Worm (Caenorhabditis elegans) whole organism, L3 larva: Measurements from ENCODE around the gene fbxa-82.

Experiments
- R02D3.7 ChIP-seq: fragments of 150-350 bp; optimal IDR thresholded peaks from 2 replicates; lab custom pipeline; 2014; ENCODE audit warnings: missing biosample characterization, missing genetic modification characterization
- ZK546.5 ChIP-seq: sonication (generic microtip); optimal IDR thresholded peaks from 2 replicates; lab custom pipeline; 2017; ENCODE audit warnings: missing biosample characterization, missing genetic modification characterization
- aly-2 ChIP-seq: fragments of 150-350 bp; optimal IDR thresholded peaks from 2 replicates; lab custom pipeline; 2014; ENCODE audit warnings: missing biosample characterization, missing genetic modification characterization
- ama-1 ChIP-seq: fragments of 150-350 bp; optimal IDR thresholded peaks from 2 replicates; lab custom pipeline; 2018
- ceh-16 ChIP-seq: sonication (generic microtip); optimal IDR thresholded peaks from 2 replicates; lab custom pipeline; 2017; ENCODE audit warnings: missing biosample characterization, missing genetic modification characterization
- ceh-28 ChIP-seq: fragments of 150-350 bp; optimal IDR thresholded peaks from 2 replicates; lab custom pipeline; 2014; ENCODE audit warnings: missing biosample characterization, missing genetic modification reagents, missing genetic modification characterization
- ceh-82 ChIP-seq: fragments of 150-350 bp; optimal IDR thresholded peaks from 2 replicates; lab custom pipeline; 2014; ENCODE audit warnings: missing biosample characterization, missing genetic modification characterization
- ceh-9 ChIP-seq: sonication (generic microtip); optimal IDR thresholded peaks from 2 replicates; lab custom pipeline; 2018; ENCODE audit warnings: missing biosample characterization, missing genetic modification characterization
- daf-12 ChIP-seq: fragments of 150-350 bp; optimal IDR thresholded peaks from 2 replicates; lab custom pipeline; 2014; ENCODE audit warnings: missing biosample characterization, missing genetic modification reagents, missing genetic modification characterization
- egl-27 ChIP-seq: sonication (generic microtip); optimal IDR thresholded peaks from 4 replicates; lab custom pipeline; 2017; ENCODE audit warnings: missing biosample characterization, missing genetic modification reagents, missing genetic modification characterization
- egl-5 ChIP-seq: fragments of 150-350 bp; optimal IDR thresholded peaks from 2 replicates; lab custom pipeline; 2017; ENCODE audit warnings: missing biosample characterization, missing genetic modification reagents, missing genetic modification characterization, inconsistent platforms
- elt-1 ChIP-seq: fragments of 150-350 bp; optimal IDR thresholded peaks from 2 replicates; lab custom pipeline; 2014; ENCODE audit warnings: missing biosample characterization, missing genetic modification characterization
- elt-2 ChIP-seq: sonication (generic microtip); optimal IDR thresholded peaks from 2 replicates; lab custom pipeline; 2016; ENCODE audit warnings: missing genetic modification reagents, mild to moderate bottlenecking, missing genetic modification characterization, missing compliant biosample characterization
- elt-3 ChIP-seq, 3 experiments: fragments of 150-350 bp in 1 of 3; sonication (generic microtip) in 2 of 3; optimal IDR thresholded peaks; 2 replicates in 2 of 3; 4 replicates in 1 of 3; lab custom pipeline; 2014 to 2017; ENCODE audit warnings: missing biosample characterization in 3 of 3, missing genetic modification characterization in 3 of 3
- eor-1 ChIP-seq, 2 experiments: fragments of 150-350 bp; optimal IDR thresholded peaks; 2 replicates each; lab custom pipeline; 2014 to 2018; ENCODE audit warnings: missing biosample characterization in 2 of 2, missing genetic modification characterization in 2 of 2
- fkh-10 ChIP-seq: sonication (generic microtip); optimal IDR thresholded peaks from 2 replicates; lab custom pipeline; 2017; ENCODE audit warnings: missing biosample characterization, missing genetic modification reagents, missing genetic modification characterization
- fkh-2 ChIP-seq: fragments of 150-350 bp; optimal IDR thresholded peaks from 2 replicates; lab custom pipeline; 2014; ENCODE audit warnings: missing biosample characterization, missing genetic modification reagents, missing genetic modification characterization
- fos-1 ChIP-seq: fragments of 150-350 bp; optimal IDR thresholded peaks from 2 replicates; lab custom pipeline; 2014; ENCODE audit warnings: missing biosample characterization, missing genetic modification characterization
- hmg-11 ChIP-seq: sonication (generic microtip); optimal IDR thresholded peaks from 2 replicates; lab custom pipeline; 2016; ENCODE audit warnings: missing genetic modification characterization, missing compliant biosample characterization
- jun-1 ChIP-seq: fragments of 150-350 bp; optimal IDR thresholded peaks from 2 replicates; lab custom pipeline; 2014; ENCODE audit warnings: missing biosample characterization, missing genetic modification reagents, missing genetic modification characterization
- lin-15B ChIP-seq: fragments of 150-350 bp; optimal IDR thresholded peaks from 2 replicates; lab custom pipeline; 2014; ENCODE audit warnings: missing biosample characterization, missing genetic modification characterization
- lin-39 ChIP-seq: fragments of 150-350 bp; optimal IDR thresholded peaks from 2 replicates; lab custom pipeline; 2018; ENCODE audit warnings: missing biosample characterization, missing genetic modification reagents, missing genetic modification characterization
- lsy-12 ChIP-seq: sonication (generic microtip); optimal IDR thresholded peaks from 2 replicates; lab custom pipeline; 2016; ENCODE audit warnings: mild to moderate bottlenecking, missing genetic modification characterization, missing compliant biosample characterization
- mdl-1 ChIP-seq: fragments of 150-350 bp; optimal IDR thresholded peaks from 2 replicates; lab custom pipeline; 2014; ENCODE audit warnings: missing biosample characterization, missing genetic modification characterization
- mml-1 ChIP-seq: fragments of 150-350 bp; sonication (generic microtip); optimal IDR thresholded peaks from 3 replicates; lab custom pipeline; 2014; ENCODE audit warnings: missing biosample characterization, missing genetic modification characterization
- nfya-1 ChIP-seq: sonication (generic microtip); optimal IDR thresholded peaks from 2 replicates; lab custom pipeline; 2017; ENCODE audit warnings: missing genetic modification characterization, mild to moderate bottlenecking, missing compliant biosample characterization, antibody characterized with exemption, moderate library complexity; ENCODE audit not compliant: insufficient read depth
- nhr-11 ChIP-seq: fragments of 150-350 bp; optimal IDR thresholded peaks from 2 replicates; lab custom pipeline; 2014; ENCODE audit warnings: missing biosample characterization, missing genetic modification characterization
- nhr-12 ChIP-seq: fragments of 150-350 bp; optimal IDR thresholded peaks from 2 replicates; lab custom pipeline; 2014; ENCODE audit warnings: missing biosample characterization, missing genetic modification characterization
- nhr-23 ChIP-seq: fragments of 150-350 bp; optimal IDR thresholded peaks from 2 replicates; lab custom pipeline; 2014; ENCODE audit warnings: missing biosample characterization, missing genetic modification reagents, missing genetic modification characterization
- nhr-237 ChIP-seq: fragments of 150-350 bp; optimal IDR thresholded peaks from 2 replicates; lab custom pipeline; 2014; ENCODE audit warnings: missing biosample characterization, missing genetic modification characterization
- nhr-25 ChIP-seq: sonication (generic microtip); optimal IDR thresholded peaks from 2 replicates; lab custom pipeline; 2017; ENCODE audit warnings: missing biosample characterization, missing genetic modification characterization
- nhr-28 ChIP-seq: fragments of 150-350 bp; optimal IDR thresholded peaks from 2 replicates; lab custom pipeline; 2014; ENCODE audit warnings: missing biosample characterization, missing genetic modification characterization
- nhr-43 ChIP-seq: sonication (generic microtip); optimal IDR thresholded peaks from 2 replicates; lab custom pipeline; 2016; ENCODE audit warnings: mild to moderate bottlenecking, missing genetic modification characterization, missing compliant biosample characterization; ENCODE audit not compliant: poor library complexity, severe bottlenecking
- nhr-67 ChIP-seq: fragments of 150-350 bp; optimal IDR thresholded peaks from 2 replicates; lab custom pipeline; 2014; ENCODE audit warnings: missing biosample characterization, missing genetic modification characterization
- nhr-76 ChIP-seq: fragments of 150-350 bp; sonication (generic microtip); optimal IDR thresholded peaks from 5 replicates; lab custom pipeline; 2014; ENCODE audit warnings: missing biosample characterization, missing genetic modification characterization
- nhr-77 ChIP-seq: fragments of 150-350 bp; optimal IDR thresholded peaks from 2 replicates; lab custom pipeline; 2014; ENCODE audit warnings: missing biosample characterization, missing genetic modification characterization
- pha-4 ChIP-seq: fragments of 150-350 bp; optimal IDR thresholded peaks from 2 replicates; lab custom pipeline; 2014; ENCODE audit warnings: missing biosample characterization, missing genetic modification reagents, missing genetic modification characterization
- pqm-1 ChIP-seq: fragments of 150-350 bp; optimal IDR thresholded peaks from 2 replicates; lab custom pipeline; 2017; ENCODE audit warnings: missing biosample characterization, missing genetic modification characterization, inconsistent platforms
- sea-2 ChIP-seq: fragments of 150-350 bp; sonication (generic microtip); optimal IDR thresholded peaks from 4 replicates; lab custom pipeline; 2014; ENCODE audit warnings: missing biosample characterization, missing genetic modification reagents, missing genetic modification characterization
- skn-1 ChIP-seq: fragments of 150-350 bp; optimal IDR thresholded peaks from 2 replicates; lab custom pipeline; 2014; ENCODE audit warnings: missing biosample characterization, missing genetic modification characterization
- snpc-4 ChIP-seq: fragments of 150-350 bp; optimal IDR thresholded peaks from 2 replicates; lab custom pipeline; 2014; ENCODE audit warnings: missing biosample characterization, missing genetic modification characterization
- tbx-2 ChIP-seq: sonication (generic microtip); optimal IDR thresholded peaks from 2 replicates; lab custom pipeline; 2016; ENCODE audit warnings: mild to moderate bottlenecking, missing genetic modification characterization, missing compliant biosample characterization
- unc-39 ChIP-seq: sonication (generic microtip); optimal IDR thresholded peaks from 4 replicates; lab custom pipeline; 2017; ENCODE audit warnings: missing biosample characterization, missing genetic modification characterization
- unc-62 ChIP-seq: fragments of 150-350 bp; sonication (generic microtip); optimal IDR thresholded peaks from 4 replicates; lab custom pipeline; 2014; ENCODE audit warnings: missing biosample characterization, missing genetic modification reagents, missing genetic modification characterization
- zag-1 ChIP-seq: fragments of 150-350 bp; optimal IDR thresholded peaks from 2 replicates; lab custom pipeline; 2014; ENCODE audit warnings: missing biosample characterization, missing genetic modification characterization
- ztf-11 ChIP-seq: fragments of 150-350 bp; optimal IDR thresholded peaks from 2 replicates; lab custom pipeline; 2014; ENCODE audit warnings: missing biosample characterization, missing genetic modification characterization
- ztf-4 ChIP-seq: fragments of 150-350 bp; optimal IDR thresholded peaks from 2 replicates; lab custom pipeline; 2014; ENCODE audit warnings: missing biosample characterization, missing genetic modification characterization

The fbxa-82 gene

DNA sequence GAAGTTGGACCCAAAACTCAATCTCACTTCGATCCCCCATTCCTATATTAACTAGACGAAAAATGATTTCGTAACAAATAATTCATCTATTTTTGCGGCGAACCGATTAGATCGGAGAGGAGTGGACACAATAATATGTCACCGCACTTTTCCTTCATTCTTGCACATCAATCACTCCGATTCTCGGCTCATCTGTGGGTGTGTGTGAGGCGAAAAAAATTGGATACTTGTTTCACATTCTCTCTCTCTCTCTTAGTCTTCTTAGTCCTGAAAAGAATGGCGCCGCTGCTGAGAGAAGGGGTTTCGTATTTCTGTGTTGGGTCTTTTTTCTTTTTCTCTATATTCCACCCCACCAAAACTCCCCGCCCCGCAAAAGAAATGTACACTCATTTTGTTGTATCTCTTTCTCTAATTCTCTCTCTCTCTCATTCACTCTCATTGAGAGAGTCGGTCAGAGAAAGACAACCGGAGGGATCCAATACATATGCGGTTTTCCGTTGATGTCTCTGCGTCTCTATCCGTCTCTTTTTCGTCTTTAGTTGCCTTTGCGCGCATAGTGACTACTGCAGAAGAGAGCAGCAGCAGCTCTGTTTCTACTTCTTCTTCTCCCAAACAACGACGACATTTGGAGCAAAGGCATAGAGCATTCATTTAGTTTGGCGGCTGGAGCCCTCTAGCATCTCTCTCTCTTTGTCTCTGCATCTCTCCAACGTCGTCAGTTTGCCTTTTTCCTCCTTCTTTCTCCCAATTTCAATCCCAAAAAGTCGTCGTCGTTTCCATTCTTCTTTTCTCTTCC, 18.9 kb upstream of the fbxa-82 start, which contains the start of gene unc-76:
TSS of gene unc-76 (plus strand) at position 746 of the 796 bp plus-strand sequence.
- TF ChIP-seq nhr-67 (tag; lab: Kevin White, UChicago), result no peak
- no peak for TF ChIP-seq unc-39
- peak; percentile 62 for TF ChIP-seq egl-5
- TF ChIP-seq fkh-10 (GFP tag; lab: Kevin White, UChicago), result peak; percentile 54
- no peak for TF ChIP-seq jun-1 (tag; lab: Kevin White, UChicago)
- peak; percentile 62 for TF ChIP-seq lin-15B (tag; lab: Kevin White, UChicago)
- TF ChIP-seq elt-1, result no peak
- TF ChIP-seq nhr-23, result peak; percentile 5
- TF ChIP-seq fkh-2 (tag; lab: Kevin White, UChicago), result no peak
- TF ChIP-seq ceh-82 (tag; lab: Kevin White, UChicago), result no peak
- TF ChIP-seq eor-1 (tag; optimal IDR thresholded peaks at IDR 0.05; lab: Kevin White, UChicago), result no peak
- TF ChIP-seq aly-2 (tag; lab: Kevin White, UChicago), result no peak
- TF ChIP-seq nhr-25 (tag; lab: Kevin White, UChicago), result no peak
- TF ChIP-seq sea-2 (GFP tag; lab: Kevin White, UChicago), result peak; percentile 2
- TF ChIP-seq tbx-2, result peak; percentile 74
- no peak for TF ChIP-seq ztf-4 (tag; lab: Kevin White, UChicago)
- TF ChIP-seq nfya-1 (tag; lab: Kevin White, UChicago), result peak; percentile 81
- TF ChIP-seq nhr-11 (tag; lab: Kevin White, UChicago), result peak; percentile 56
- peak; percentile 96 for TF ChIP-seq lin-39 (tag; lab: Kevin White, UChicago)
- TF ChIP-seq egl-27 (tag; lab: Kevin White, UChicago), result peak; percentile 68
- no peak for TF ChIP-seq fos-1
- no peak for TF ChIP-seq ztf-11 (tag; lab: Kevin White, UChicago)
- TF ChIP-seq nhr-77, result no peak
- TF ChIP-seq mdl-1 (tag; lab: Kevin White, UChicago), result no peak
- peak; percentile 42 for TF ChIP-seq nhr-43 (tag; lab: Kevin White, UChicago)
- no peak for TF ChIP-seq ZK546.5
- TF ChIP-seq skn-1 (tag; lab: Kevin White, UChicago), result no peak
- TF ChIP-seq lsy-12 (tag; lab: Kevin White, UChicago), result peak; percentile 54
- peak; percentile 89 for TF ChIP-seq pha-4 (tag; lab: Kevin White, UChicago)
- no peak for TF ChIP-seq pqm-1 (tag; lab: Kevin White, UChicago)
- peak; percentile 89 for TF ChIP-seq hmg-11 (tag; lab: Kevin White, UChicago)
- peak; percentile 61 for TF ChIP-seq snpc-4 (tag; lab: Kevin White, UChicago)
- TF ChIP-seq daf-12 (tag; lab: Kevin White, UChicago), result no peak
- TF ChIP-seq unc-62, result peak; percentile 81
- TF ChIP-seq zag-1, result peak; percentile 73
- no peak for TF ChIP-seq nhr-12 (tag; lab: Kevin White, UChicago)
- TF ChIP-seq mml-1 (tag; lab: Kevin White, UChicago), result no peak
- TF ChIP-seq elt-2, result peak; percentile 0
- no peak for TF ChIP-seq nhr-28 (tag; lab: Kevin White, UChicago)
- TF ChIP-seq ceh-28, result peak; percentile 59
- no peak for TF ChIP-seq ceh-16 (tag; lab: Kevin White, UChicago)
- no peak for TF ChIP-seq ceh-9 (tag; lab: Kevin White, UChicago)
- peak; percentile 58 for TF ChIP-seq R02D3.7 (tag; lab: Kevin White, UChicago)
- no peak for TF ChIP-seq nhr-237 (tag; lab: Kevin White, UChicago)
- no peak for TF ChIP-seq nhr-76 (tag; lab: Kevin White, UChicago)
- no peak for TF ChIP-seq elt-3 (tag; optimal IDR thresholded peaks at IDR 0.05; lab: Kevin White, UChicago)
- peak; percentile 8 for TF ChIP-seq ama-1 (lab: Kevin White, UChicago)
